Worm (Caenorhabditis elegans): ENCODE data around the gene ZK488.6.

ZK488.6 gene

DNA sequence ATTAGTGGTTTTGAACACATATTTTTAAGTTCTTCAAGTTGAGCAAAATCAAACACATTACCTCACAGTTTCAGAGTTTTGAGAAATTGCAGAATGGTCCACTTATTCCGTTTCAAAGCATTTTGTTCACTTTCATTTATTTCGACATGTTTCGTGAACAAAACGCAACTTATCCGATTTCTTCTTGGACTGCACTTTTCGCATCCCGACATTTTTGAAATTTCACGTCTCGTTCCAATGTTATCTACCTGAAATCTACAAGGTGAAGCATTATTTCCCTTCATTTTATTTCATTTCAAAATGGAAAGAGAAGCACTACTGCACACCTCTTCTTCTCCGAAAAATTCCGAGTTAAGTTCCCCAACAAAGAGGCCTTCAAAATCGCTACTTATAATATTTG lies at the start of gene ZK488.6:
Gene ZK488.6 (plus strand): TSS at position 301 of the 400 bp plus-strand sequence.
- TF ChIP-seq him-1 (tag; optimal IDR thresholded peaks at IDR 0.05) (no peak), W03F9.2 (tag; optimal IDR thresholded peaks at IDR 0.05) (no peak), dao-5 (tag; optimal IDR thresholded peaks at IDR 0.05) (no peak)

ce11 chrV:541470-541869 lies 48.8 kb upstream of the ZK488.6 start:
- TF ChIP-seq dao-5 (tag; optimal IDR thresholded peaks at IDR 0.05): no peak
- TF ChIP-seq him-1 (tag; optimal IDR thresholded peaks at IDR 0.05): no peak
- no peak for TF ChIP-seq W03F9.2 (tag; optimal IDR thresholded peaks at IDR 0.05)

DNA sequence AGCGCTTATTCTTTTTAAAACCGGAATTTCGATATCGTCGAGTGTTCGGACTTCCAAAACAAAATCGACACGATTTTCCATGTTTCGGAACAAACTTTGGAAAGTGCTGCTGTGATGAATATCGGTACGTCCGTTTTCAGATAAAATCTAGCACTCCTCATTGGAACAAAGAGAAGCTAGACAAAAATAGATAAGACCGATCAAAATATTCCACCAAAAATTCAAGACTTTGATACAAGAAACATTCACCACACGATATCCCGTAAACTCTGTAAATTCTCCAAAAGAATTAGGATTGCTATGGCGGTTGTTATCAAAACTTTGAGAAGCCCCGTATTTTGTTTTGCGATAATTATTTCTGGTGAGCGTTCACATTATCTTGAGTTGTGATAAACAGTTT lies 47.1 kb upstream of the ZK488.6 start, which contains the start of gene C14C6.3:
Gene C14C6.3 (plus strand): TSS at position 301 of the 400 bp plus-strand sequence.
- TF ChIP-seq dao-5 (tag; optimal IDR thresholded peaks at IDR 0.05) (no peak), W03F9.2 (tag; optimal IDR thresholded peaks at IDR 0.05) (no peak), him-1 (tag; optimal IDR thresholded peaks at IDR 0.05) (no peak)

DNA sequence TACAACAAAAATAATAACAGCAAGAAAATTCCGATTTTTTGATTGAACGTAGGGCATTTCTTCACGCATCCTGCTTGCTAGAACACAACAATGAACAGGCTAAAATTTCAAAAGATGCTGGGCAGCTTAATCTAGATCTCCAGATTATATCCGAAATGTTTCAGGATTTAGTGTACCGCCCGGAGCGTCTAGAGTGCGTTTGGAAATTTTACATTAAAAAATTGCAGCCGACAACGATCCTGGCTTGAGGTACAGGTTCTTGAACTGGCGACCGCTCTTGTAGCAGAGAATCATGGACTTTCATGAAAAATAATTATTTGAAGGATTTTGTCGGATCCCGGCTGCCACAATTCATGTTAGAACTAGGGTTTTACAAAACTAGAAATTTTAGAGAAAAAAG lies 42.3 kb upstream of the ZK488.6 start, which contains the start of gene C14C6.6:
Gene C14C6.6 (minus strand): TSS at position 101 of the 400 bp plus-strand sequence.
- no peak for TF ChIP-seq W03F9.2 (tag; optimal IDR thresholded peaks at IDR 0.05)
- no peak for TF ChIP-seq him-1 (tag; optimal IDR thresholded peaks at IDR 0.05)
- TF ChIP-seq dao-5 (tag; optimal IDR thresholded peaks at IDR 0.05): no peak

DNA sequence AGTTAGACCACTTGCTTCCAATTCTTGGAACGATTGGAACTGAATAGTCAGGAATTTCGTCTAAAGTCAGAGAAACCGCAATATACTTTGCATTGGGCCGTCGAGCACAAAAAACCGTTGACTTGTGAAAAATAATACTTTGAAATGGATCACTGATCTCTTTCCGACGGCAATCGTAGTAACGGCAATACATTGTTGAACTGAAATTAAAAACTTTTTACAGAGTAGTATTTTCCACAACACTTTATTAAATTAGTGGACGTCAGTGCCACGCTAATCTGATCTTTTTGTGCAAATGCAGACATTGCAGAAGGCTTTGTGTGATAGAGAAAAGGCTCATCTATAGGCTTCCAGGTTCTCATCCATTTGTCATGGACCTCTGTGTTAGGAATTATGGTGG lies 37.9 kb upstream of the ZK488.6 start:
- TF ChIP-seq him-1 (tag; optimal IDR thresholded peaks at IDR 0.05): no peak
- no peak for TF ChIP-seq dao-5 (tag; optimal IDR thresholded peaks at IDR 0.05)
- TF ChIP-seq W03F9.2 (tag; optimal IDR thresholded peaks at IDR 0.05): no peak

DNA sequence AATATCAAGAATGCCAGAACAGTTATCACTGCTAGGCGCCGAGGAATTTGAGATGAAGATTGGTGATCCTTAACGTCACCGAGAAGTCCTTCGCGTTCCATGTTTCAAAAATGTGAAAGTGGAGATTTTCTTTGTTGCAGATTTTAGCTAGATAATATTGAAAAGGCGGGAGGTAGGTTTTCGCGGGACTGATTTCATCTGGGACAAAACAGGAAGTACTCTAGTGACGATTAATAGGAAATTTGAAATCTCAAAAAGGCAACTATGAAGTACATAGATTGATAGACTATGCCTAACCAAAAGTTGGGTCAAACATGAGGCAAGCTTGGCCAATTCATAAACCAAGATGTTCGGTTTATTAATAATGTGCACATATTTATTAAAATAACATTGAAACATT lies 37.2 kb upstream of the ZK488.6 start, which contains the start of gene C14C6.8:
Gene C14C6.8 (minus strand): TSS at position 101 of the 400 bp plus-strand sequence.
- TF ChIP-seq W03F9.2 (tag; optimal IDR thresholded peaks at IDR 0.05): no peak
- no peak for TF ChIP-seq him-1 (tag; optimal IDR thresholded peaks at IDR 0.05)
- no peak for TF ChIP-seq dao-5 (tag; optimal IDR thresholded peaks at IDR 0.05)

- TF ChIP-seq dao-5 (tag; optimal IDR thresholded peaks at IDR 0.05) (no peak), W03F9.2 (tag; optimal IDR thresholded peaks at IDR 0.05) (no peak), him-1 (tag; optimal IDR thresholded peaks at IDR 0.05) (no peak)
Observed at ce11 chrV:556055-556454, 34.2 kb upstream of the ZK488.6 start, which contains the start of gene srx-8. Gene srx-8, minus strand, starts transcription at chrV:556155.

DNA sequence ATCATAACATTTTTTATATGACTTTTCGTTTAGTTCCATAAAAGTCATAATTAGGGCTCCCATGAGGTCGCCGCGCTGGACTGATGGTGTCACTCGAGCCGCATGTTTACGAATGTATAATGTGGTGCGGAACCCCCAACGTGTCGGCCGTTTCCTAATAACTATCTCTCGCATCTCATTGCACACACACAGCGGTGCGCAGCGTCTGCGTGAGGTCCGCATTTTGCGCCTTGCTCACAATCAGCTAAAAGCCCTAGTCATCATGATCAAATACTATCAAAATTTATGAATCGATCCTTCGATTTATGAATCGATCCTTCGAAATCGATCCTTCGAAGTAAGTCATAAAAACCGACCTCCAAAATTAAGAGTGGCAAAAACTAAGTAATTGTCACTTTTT lies 30.3 kb upstream of the ZK488.6 start, which contains the start of gene srx-7:
Gene srx-7 (plus strand): TSS at position 256 of the 400 bp plus-strand sequence.
- TF ChIP-seq him-1 (tag; optimal IDR thresholded peaks at IDR 0.05) (no peak), W03F9.2 (tag; optimal IDR thresholded peaks at IDR 0.05) (no peak), dao-5 (tag; optimal IDR thresholded peaks at IDR 0.05) (no peak)

DNA sequence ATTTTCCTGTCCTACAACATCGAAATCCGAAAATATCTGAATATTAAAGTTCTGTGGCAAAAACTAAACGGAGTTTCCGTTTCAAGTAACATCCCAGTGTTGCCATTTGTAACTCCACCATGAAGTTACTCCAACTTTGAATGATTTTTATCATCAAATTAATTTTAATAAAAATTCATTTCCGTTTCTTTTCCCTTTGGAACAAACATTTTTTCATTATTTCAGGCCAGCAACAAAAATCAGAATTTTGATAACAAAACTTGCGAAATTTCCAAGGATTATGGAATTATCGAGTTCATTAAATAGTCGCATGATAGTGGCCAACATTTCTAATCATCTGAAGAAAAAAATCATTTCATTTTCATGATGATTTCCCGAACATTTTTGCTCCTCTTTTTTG lies 27.4 kb upstream of the ZK488.6 start, which contains the start of gene C14C6.2:
Gene C14C6.2 (plus strand): TSS at position 301 of the 400 bp plus-strand sequence.
- TF ChIP-seq him-1 (tag; optimal IDR thresholded peaks at IDR 0.05) (no peak), dao-5 (tag; optimal IDR thresholded peaks at IDR 0.05) (no peak), W03F9.2 (tag; optimal IDR thresholded peaks at IDR 0.05) (no peak)

DNA sequence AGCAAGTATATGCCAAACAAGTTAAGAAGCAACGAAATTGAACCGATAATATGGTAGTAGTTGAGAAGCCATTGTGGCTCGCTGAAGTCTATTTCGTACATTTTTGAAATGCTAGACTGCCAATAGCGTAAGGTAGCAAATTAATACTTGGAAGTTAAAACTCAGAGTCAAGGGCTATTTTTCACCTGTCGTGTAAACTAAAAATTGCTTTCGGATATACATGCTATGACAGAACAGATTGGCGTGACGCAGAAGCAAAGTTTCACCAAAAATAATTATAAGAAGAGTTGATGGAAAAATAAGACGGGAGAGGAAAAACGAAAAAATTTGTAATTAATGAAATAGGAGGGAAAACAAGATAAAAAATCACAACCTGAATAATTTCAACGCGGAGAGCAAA lies 24.3 kb upstream of the ZK488.6 start, which contains the start of gene sri-73:
Gene sri-73 (minus strand): TSS at position 101 of the 400 bp plus-strand sequence.
- no peak for TF ChIP-seq W03F9.2 (tag; optimal IDR thresholded peaks at IDR 0.05)
- TF ChIP-seq dao-5 (tag; optimal IDR thresholded peaks at IDR 0.05): no peak
- no peak for TF ChIP-seq him-1 (tag; optimal IDR thresholded peaks at IDR 0.05)

ce11 chrV:568105-568504 lies 22.2 kb upstream of the ZK488.6 start, which contains the start of gene sri-72:
Gene sri-72, minus strand, starts transcription at chrV:568205.
- no peak for TF ChIP-seq W03F9.2 (tag; optimal IDR thresholded peaks at IDR 0.05)

- TF ChIP-seq him-1 (tag; optimal IDR thresholded peaks at IDR 0.05) (no peak), W03F9.2 (tag; optimal IDR thresholded peaks at IDR 0.05) (no peak), dao-5 (tag; optimal IDR thresholded peaks at IDR 0.05) (no peak)
Observed at ce11 chrV:574639-575038, 15.6 kb upstream of the ZK488.6 start, which contains the start of gene C14C6.13. Gene C14C6.13, minus strand, starts transcription at chrV:574739.

DNA sequence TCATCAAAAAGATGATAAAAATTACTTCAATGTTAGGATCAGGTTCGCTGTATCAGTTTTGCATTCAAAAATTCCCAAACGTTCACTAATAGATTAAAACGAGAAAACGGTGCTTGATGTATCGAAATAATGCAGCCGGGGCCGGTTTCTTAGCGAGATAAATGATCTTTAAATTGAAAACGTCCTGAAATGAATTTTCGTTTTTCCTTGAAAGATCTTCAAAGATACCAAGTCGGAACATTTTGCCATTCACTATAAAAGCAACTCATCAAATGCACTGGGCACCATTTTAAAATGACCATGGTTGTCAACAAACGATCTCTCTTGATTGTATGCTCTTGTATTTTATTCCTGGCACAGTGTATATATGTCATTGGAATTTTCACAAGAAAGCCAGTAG lies 14.2 kb upstream of the ZK488.6 start, which contains the start of gene K06H6.5:
Gene K06H6.5 (plus strand): TSS at position 301 of the 400 bp plus-strand sequence.
- TF ChIP-seq W03F9.2 (tag; optimal IDR thresholded peaks at IDR 0.05): no peak
- no peak for TF ChIP-seq dao-5 (tag; optimal IDR thresholded peaks at IDR 0.05)
- TF ChIP-seq him-1 (tag; optimal IDR thresholded peaks at IDR 0.05): no peak

DNA sequence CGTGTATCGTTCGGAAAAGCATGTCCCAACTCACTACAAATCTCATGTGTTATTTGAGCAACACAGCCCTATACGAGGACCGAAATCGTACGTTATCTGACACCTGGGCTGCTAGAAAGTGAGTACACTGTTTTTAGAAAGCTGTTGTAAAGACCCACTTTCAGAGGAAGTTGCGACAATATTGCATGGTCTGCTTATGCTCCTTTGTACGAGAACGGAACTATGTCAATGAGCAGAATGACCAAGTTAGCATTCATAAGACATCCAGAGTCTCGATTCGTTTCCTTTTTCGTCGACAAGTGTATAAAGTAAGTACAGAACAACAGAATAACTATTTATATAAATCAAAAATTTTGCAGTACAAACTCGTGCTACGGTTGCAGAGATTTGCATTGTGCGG lies 13.4 kb upstream of the ZK488.6 start:
- TF ChIP-seq W03F9.2 (tag; optimal IDR thresholded peaks at IDR 0.05) (no peak), him-1 (tag; optimal IDR thresholded peaks at IDR 0.05) (no peak), dao-5 (tag; optimal IDR thresholded peaks at IDR 0.05) (no peak)

- TF ChIP-seq him-1 (tag; optimal IDR thresholded peaks at IDR 0.05) (no peak), dao-5 (tag; optimal IDR thresholded peaks at IDR 0.05) (no peak), W03F9.2 (tag; optimal IDR thresholded peaks at IDR 0.05) (no peak)
Observed at ce11 chrV:578977-579376, 11.3 kb upstream of the ZK488.6 start, which contains the start of gene K06H6.4. Gene K06H6.4, plus strand, starts transcription at chrV:579277.
